Fruit fly (Drosophila melanogaster): Measurements from ENCODE around the gene CG32017.

DNA sequence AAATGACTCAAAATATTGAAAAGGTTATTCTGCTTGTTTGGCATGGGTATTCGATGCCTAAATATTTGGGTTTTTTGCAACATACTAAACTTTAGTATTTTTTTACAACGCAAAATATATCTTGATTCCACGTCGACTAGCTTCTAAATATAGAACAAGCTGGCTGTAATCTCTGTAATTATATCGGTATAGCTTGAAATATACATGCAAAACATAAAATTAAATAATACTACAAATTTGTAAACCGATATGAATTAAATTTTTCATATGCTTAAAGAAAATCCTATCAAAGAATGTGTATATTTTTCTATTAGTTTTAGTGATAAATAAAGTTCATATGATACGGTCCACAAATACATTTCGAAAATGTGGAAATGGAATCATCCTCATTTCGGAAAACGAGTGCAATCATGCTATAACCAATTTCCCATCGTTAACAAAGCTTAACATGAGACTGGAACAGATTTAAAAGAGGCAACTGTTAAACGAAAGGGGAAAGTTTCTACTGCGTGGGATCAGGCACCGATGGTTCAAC lies 19.7 kb upstream of the CG32017 start, which contains the start of gene pho:
- TF ChIP-seq CG6254 (GFP tag; optimal IDR thresholded peaks at IDR 0.05): no peak
- no peak for TF ChIP-seq nerfin-2 (GFP tag; IDR thresholded peaks at IDR 0.05; ENCODE audit: partially characterized antibody)
- TF ChIP-seq row (GFP tag; IDR thresholded peaks at IDR 0.05): peak; percentile 79
- no peak for TF ChIP-seq B-H2 (GFP tag; optimal IDR thresholded peaks at IDR 0.05)
- TF ChIP-seq gce (GFP tag; IDR thresholded peaks at IDR 0.05): no peak
- TF ChIP-seq Opbp (GFP tag; IDR thresholded peaks at IDR 0.05; ENCODE audit: partially characterized antibody): no peak
- TF ChIP-seq CG8765 (GFP tag; IDR thresholded peaks at IDR 0.05): no peak
